Fruit fly (Drosophila melanogaster) whole organism, embryonic: ENCODE measurements around the gene Cypl.

Source experiments
- ATbp ChIP-seq: fragments of 200-800 bp; sonication (Bioruptor generic); optimal IDR thresholded peaks from 2 replicates; lab custom pipeline; 2017; ENCODE audit warnings: missing biosample characterization, mild to moderate bottlenecking, missing genetic modification characterization, missing genetic modification reagents
- Abd-B ChIP-seq: fragments of 200-800 bp; sonication (Bioruptor generic); optimal IDR thresholded peaks from 2 replicates; lab custom pipeline; 2018; ENCODE audit warnings: missing biosample characterization, mild to moderate bottlenecking, missing genetic modification characterization, moderate library complexity
- Adf1 ChIP-seq: fragments of 200-800 bp; sonication (Bioruptor generic); IDR thresholded peaks from 2 replicates; pipeline ENCODE4 v1.3.6; 2022; ENCODE audit warnings: missing biosample characterization, missing genetic modification characterization
- Aef1 ChIP-seq: fragments of 200-800 bp; sonication (Bioruptor generic); IDR thresholded peaks from 3 replicates; pipeline ENCODE4 v1.3.6; 2022; ENCODE audit warnings: missing biosample characterization, missing genetic modification characterization
- Asciz ChIP-seq: fragments of 200-800 bp; sonication (Bioruptor generic); optimal IDR thresholded peaks from 2 replicates; lab custom pipeline; 2017; ENCODE audit warnings: missing biosample characterization, mild to moderate bottlenecking, missing genetic modification characterization, missing genetic modification reagents
- Atf-2 ChIP-seq: fragments of 200-800 bp; sonication (Bioruptor generic); optimal IDR thresholded peaks from 2 replicates; lab custom pipeline; 2016; ENCODE audit warnings: missing biosample characterization, missing genetic modification characterization
- B-H2 ChIP-seq: fragments of 200-800 bp; sonication (Bioruptor generic); optimal IDR thresholded peaks from 2 replicates; lab custom pipeline; 2018; ENCODE audit warnings: missing biosample characterization, mild to moderate bottlenecking, missing genetic modification characterization
- CG10366 ChIP-seq: fragments of 200-800 bp; sonication (Bioruptor generic); IDR thresholded peaks from 2 replicates; pipeline ENCODE4 v1.3.6; 2022; ENCODE audit warnings: missing biosample characterization, missing genetic modification characterization
- CG10565 ChIP-seq: fragments of 200-800 bp; sonication (Bioruptor generic); optimal IDR thresholded peaks from 3 replicates; lab custom pipeline; 2016; ENCODE audit warnings: missing biosample characterization, mild to moderate bottlenecking, missing genetic modification characterization
- CG10979 ChIP-seq: fragments of 200-800 bp; sonication (Bioruptor generic); optimal IDR thresholded peaks from 2 replicates; lab custom pipeline; 2018; ENCODE audit warnings: missing biosample characterization, mild to moderate bottlenecking, missing genetic modification characterization, moderate library complexity
- CG11398 ChIP-seq: fragments of 200-800 bp; sonication (Bioruptor generic); optimal IDR thresholded peaks from 2 replicates; lab custom pipeline; 2016; ENCODE audit warnings: missing biosample characterization, missing genetic modification characterization
- CG11723 ChIP-seq: fragments of 200-800 bp; sonication (Bioruptor generic); optimal IDR thresholded peaks from 2 replicates; lab custom pipeline; 2017; ENCODE audit warnings: missing biosample characterization, mild to moderate bottlenecking, missing genetic modification characterization
- CG12942 ChIP-seq: fragments of 200-800 bp; sonication (Bioruptor generic); optimal IDR thresholded peaks from 3 replicates; lab custom pipeline; 2016; ENCODE audit warnings: missing biosample characterization, missing genetic modification characterization
- CG14860 ChIP-seq: fragments of 200-800 bp; sonication (Bioruptor generic); IDR thresholded peaks from 3 replicates; pipeline ENCODE4 v1.3.6; 2022; ENCODE audit warnings: missing biosample characterization, missing genetic modification characterization; ENCODE audit not compliant: partially characterized antibody
- CG14965 ChIP-seq: fragments of 200-800 bp; sonication (Bioruptor generic); optimal IDR thresholded peaks from 2 replicates; lab custom pipeline; 2016; ENCODE audit warnings: missing biosample characterization, missing genetic modification characterization, borderline replicate concordance
- CG1529 ChIP-seq: fragments of 200-800 bp; sonication (Bioruptor generic); optimal IDR thresholded peaks from 3 replicates; lab custom pipeline; 2018; ENCODE audit warnings: missing biosample characterization, missing genetic modification characterization
- CG16813 ChIP-seq: fragments of 200-800 bp; sonication (Bioruptor generic); IDR thresholded peaks from 3 replicates; pipeline ENCODE4 v1.3.6; 2022; ENCODE audit warnings: missing biosample characterization, missing genetic modification characterization; ENCODE audit not compliant: partially characterized antibody
- CG2120 ChIP-seq: fragments of 200-800 bp; sonication (Bioruptor generic); optimal IDR thresholded peaks from 3 replicates; lab custom pipeline; 2016; ENCODE audit warnings: missing biosample characterization, missing genetic modification characterization
- CG30403 ChIP-seq: fragments of 200-800 bp; sonication (Bioruptor generic); optimal IDR thresholded peaks from 3 replicates; lab custom pipeline; 2016; ENCODE audit warnings: missing biosample characterization, missing genetic modification characterization
- CG30431 ChIP-seq: fragments of 200-800 bp; sonication (Bioruptor generic); optimal IDR thresholded peaks from 2 replicates; lab custom pipeline; 2017; ENCODE audit warnings: missing biosample characterization, missing genetic modification characterization
- CG32532 ChIP-seq: fragments of 200-800 bp; sonication (Bioruptor generic); IDR thresholded peaks from 2 replicates; pipeline ENCODE4 v1.3.6; 2022; ENCODE audit warnings: missing biosample characterization, missing genetic modification characterization
- CG32772 ChIP-seq: fragments of 200-800 bp; sonication (Bioruptor generic); IDR thresholded peaks from 2 replicates; pipeline ENCODE4 v1.3.6; 2022; ENCODE audit warnings: missing biosample characterization, missing genetic modification characterization
- CG4360 ChIP-seq: fragments of 200-800 bp; sonication (Bioruptor generic); IDR thresholded peaks from 2 replicates; pipeline ENCODE4 v1.3.6; 2022; ENCODE audit warnings: missing biosample characterization, missing genetic modification characterization
- CG6272 ChIP-seq: fragments of 200-800 bp; sonication (Bioruptor generic); IDR thresholded peaks from 2 replicates; pipeline ENCODE4 v1.3.6; 2022; ENCODE audit warnings: missing biosample characterization, missing genetic modification characterization
- CG7372 ChIP-seq: fragments of 200-800 bp; sonication (Bioruptor generic); IDR thresholded peaks from 2 replicates; pipeline ENCODE4 v1.3.6; 2022; ENCODE audit warnings: missing biosample characterization, missing genetic modification characterization
- CG7745 ChIP-seq: fragments of 200-800 bp; sonication (Bioruptor generic); optimal IDR thresholded peaks from 2 replicates; lab custom pipeline; 2018; ENCODE audit warnings: missing biosample characterization, mild to moderate bottlenecking, missing genetic modification characterization, moderate library complexity
- CG8281 ChIP-seq: fragments of 200-800 bp; sonication (Bioruptor generic); optimal IDR thresholded peaks from 2 replicates; lab custom pipeline; 2018; ENCODE audit warnings: missing biosample characterization, mild to moderate bottlenecking, missing genetic modification characterization, moderate library complexity
- Dip3 ChIP-seq: fragments of 200-800 bp; sonication (Bioruptor generic); optimal IDR thresholded peaks from 3 replicates; lab custom pipeline; 2016; ENCODE audit warnings: missing biosample characterization, missing genetic modification characterization
- Dll ChIP-seq: fragments of 200-800 bp; sonication (Bioruptor generic); IDR thresholded peaks from 4 replicates; pipeline ENCODE4 v1.3.6; 2022; ENCODE audit warnings: missing biosample characterization, missing genetic modification characterization; ENCODE audit not compliant: partially characterized antibody
- HmgZ ChIP-seq: fragments of 200-800 bp; sonication (Bioruptor generic); optimal IDR thresholded peaks from 2 replicates; lab custom pipeline; 2018; ENCODE audit warnings: missing biosample characterization, mild to moderate bottlenecking, missing genetic modification characterization
- Nf-YC ChIP-seq: fragments of 200-800 bp; optimal IDR thresholded peaks from 3 replicates; lab custom pipeline; 2019; ENCODE audit warnings: missing biosample characterization, mild to moderate bottlenecking, missing genetic modification characterization, moderate library complexity
- Sin3A ChIP-seq: fragments of >200 bp; optimal IDR thresholded peaks from 2 replicates; lab custom pipeline; 2018
- Six4 ChIP-seq: fragments of 200-800 bp; sonication (Bioruptor generic); optimal IDR thresholded peaks from 2 replicates; lab custom pipeline; 2016; ENCODE audit warnings: missing biosample characterization, missing genetic modification characterization
- Sox100B ChIP-seq: fragments of 200-800 bp; sonication (Bioruptor generic); optimal IDR thresholded peaks from 3 replicates; lab custom pipeline; 2018; ENCODE audit warnings: missing biosample characterization, mild to moderate bottlenecking, missing genetic modification characterization
- ab ChIP-seq: fragments of 200-800 bp; sonication (Bioruptor generic); optimal IDR thresholded peaks from 2 replicates; lab custom pipeline; 2016; ENCODE audit warnings: missing biosample characterization, missing genetic modification characterization
- ac ChIP-seq: fragments of 200-800 bp; sonication (Bioruptor generic); optimal IDR thresholded peaks from 3 replicates; lab custom pipeline; 2017; ENCODE audit warnings: missing biosample characterization, mild to moderate bottlenecking, missing genetic modification characterization
- br ChIP-seq: fragments of >200 bp; optimal IDR thresholded peaks from 2 replicates; lab custom pipeline; 2017
- chn ChIP-seq: fragments of 200-800 bp; sonication (Bioruptor generic); optimal IDR thresholded peaks from 2 replicates; lab custom pipeline; 2016; ENCODE audit warnings: missing biosample characterization, missing genetic modification characterization
- crc ChIP-seq: fragments of 200-800 bp; sonication (Bioruptor generic); optimal IDR thresholded peaks from 2 replicates; lab custom pipeline; 2016; ENCODE audit warnings: missing biosample characterization, missing genetic modification characterization
- dan ChIP-seq: fragments of 200-800 bp; sonication (Bioruptor generic); IDR thresholded peaks from 2 replicates; pipeline ENCODE4 v1.3.6; 2022; ENCODE audit warnings: missing biosample characterization, missing genetic modification characterization
- fd3F ChIP-seq: fragments of 200-800 bp; sonication (Bioruptor generic); optimal IDR thresholded peaks from 2 replicates; lab custom pipeline; 2018; ENCODE audit warnings: missing biosample characterization, mild to moderate bottlenecking, missing genetic modification characterization, moderate library complexity
- grau ChIP-seq: fragments of 200-800 bp; optimal IDR thresholded peaks from 3 replicates; lab custom pipeline; 2019; ENCODE audit warnings: missing biosample characterization, mild to moderate bottlenecking, missing genetic modification characterization, moderate library complexity
- gsb-n ChIP-seq: fragments of 200-800 bp; sonication (Bioruptor generic); optimal IDR thresholded peaks from 3 replicates; lab custom pipeline; 2018; ENCODE audit warnings: missing biosample characterization, mild to moderate bottlenecking, missing genetic modification characterization
- kay ChIP-seq: fragments of 200-800 bp; sonication (Bioruptor generic); optimal IDR thresholded peaks from 2 replicates; lab custom pipeline; 2016; ENCODE audit warnings: missing biosample characterization, missing genetic modification characterization
- kni ChIP-seq: fragments of 200-800 bp; sonication (Bioruptor generic); optimal IDR thresholded peaks from 3 replicates; lab custom pipeline; 2017; ENCODE audit warnings: mild to moderate bottlenecking, missing biosample characterization, missing genetic modification reagents, missing genetic modification characterization
- maf-S ChIP-seq: fragments of 200-800 bp; sonication (Bioruptor generic); optimal IDR thresholded peaks from 2 replicates; lab custom pipeline; 2016; ENCODE audit warnings: missing biosample characterization, missing genetic modification characterization
- repo ChIP-seq: fragments of 200-800 bp; sonication (Bioruptor generic); optimal IDR thresholded peaks from 2 replicates; lab custom pipeline; 2016; ENCODE audit warnings: missing biosample characterization, missing genetic modification characterization
- slbo ChIP-seq: fragments of 200-800 bp; sonication (Bioruptor generic); IDR thresholded peaks from 2 replicates; pipeline ENCODE4 v1.3.6; 2022; ENCODE audit warnings: missing biosample characterization, missing genetic modification characterization
- sna ChIP-seq: fragments of 200-800 bp; sonication (Bioruptor generic); IDR thresholded peaks from 2 replicates; pipeline ENCODE4 v1.3.6; 2022; ENCODE audit warnings: missing biosample characterization, missing genetic modification characterization; ENCODE audit not compliant: partially characterized antibody
- tin ChIP-seq: fragments of 200-800 bp; sonication (Bioruptor generic); optimal IDR thresholded peaks from 3 replicates; lab custom pipeline; 2016; ENCODE audit warnings: missing biosample characterization, missing genetic modification characterization
- tio ChIP-seq: fragments of 200-800 bp; sonication (Bioruptor generic); optimal IDR thresholded peaks from 2 replicates; lab custom pipeline; 2017; ENCODE audit warnings: missing biosample characterization, missing genetic modification characterization, inconsistent platforms

Gene Cypl

DNA sequence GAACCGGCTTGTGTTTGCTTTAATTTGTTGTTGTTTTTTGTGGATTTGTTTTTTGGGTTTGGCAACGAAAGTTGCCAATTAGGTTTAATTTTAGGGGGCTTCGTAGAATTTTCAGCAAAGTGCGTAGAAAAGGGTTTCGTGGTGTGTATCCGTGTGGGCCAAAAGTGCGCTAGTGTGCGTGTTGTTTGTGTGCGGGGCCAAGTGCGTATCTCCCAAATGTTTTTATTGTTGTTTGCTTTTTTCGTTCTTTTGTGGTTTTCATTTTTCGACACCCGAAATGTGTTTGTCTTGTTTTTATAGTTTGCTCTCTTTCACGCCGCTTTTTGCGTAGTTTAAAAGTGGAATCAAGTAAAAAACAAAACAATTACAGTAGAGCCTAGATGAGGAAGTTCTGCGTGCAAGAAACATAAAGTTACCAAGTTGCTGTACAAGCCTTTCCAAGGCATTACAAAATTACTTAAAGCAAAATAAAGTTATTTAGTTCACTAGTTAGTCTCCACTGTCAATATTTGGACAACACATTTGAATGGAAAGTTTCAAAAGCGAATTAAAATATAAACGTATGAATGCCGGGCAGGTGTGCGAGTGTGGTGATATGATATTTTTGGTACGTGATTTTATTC, 4.2 kb upstream of the Cypl start (continued):
- TF ChIP-seq Asciz (GFP tag; lab: Kevin White, UChicago) (no peak), br (no peak), CG30403 (peak; percentile 82), maf-S (GFP tag; lab: Kevin White, UChicago) (peak; percentile 80), CG11398 (GFP tag; lab: Kevin White, UChicago) (peak; percentile 53), CG10565 (no peak), gsb-n (no peak), grau (tag; lab: Kevin White, UChicago) (peak; percentile 98), Dip3 (GFP tag; lab: Kevin White, UChicago) (peak; percentile 94), Aef1 (peak; percentile 85), CG2120 (GFP tag; lab: Kevin White, UChicago) (peak; percentile 98), ac (GFP tag; lab: Kevin White, UChicago) (no peak), tin (peak; percentile 47), kni (GFP tag; lab: Kevin White, UChicago) (no peak), CG30431 (GFP tag; lab: Kevin White, UChicago) (peak; percentile 8), Dll (GFP tag; lab: Robert Waterston, UW) (no peak), CG1529 (no peak), CG4360 (no peak), repo (GFP tag; lab: Kevin White, UChicago) (peak; percentile 69), Sox100B (no peak), Nf-YC (peak; percentile 15), CG11723 (GFP tag; lab: Kevin White, UChicago) (peak; percentile 48), CG14860 (GFP tag; lab: Robert Waterston, UW) (no peak), fd3F (peak; percentile 85), kay (GFP tag; lab: Kevin White, UChicago) (peak; percentile 46), CG10366 (GFP tag; lab: Robert Waterston, UW) (peak; percentile 79), CG8281 (tag; lab: Kevin White, UChicago) (peak; percentile 9), CG7372 (GFP tag; lab: Robert Waterston, UW) (peak; percentile 79), CG10979 (tag; lab: Kevin White, UChicago) (no peak), Sin3A (lab: Kevin White, UChicago) (no peak), Atf-2 (GFP tag; lab: Kevin White, UChicago) (peak; percentile 66), Six4 (GFP tag; lab: Kevin White, UChicago) (no peak), CG16813 (GFP tag; lab: Robert Waterston, UW) (no peak), Adf1 (GFP tag; lab: Robert Waterston, UW) (peak; percentile 81), sna (GFP tag; lab: Robert Waterston, UW) (no peak), tio (GFP tag; lab: Kevin White, UChicago) (peak; percentile 81), CG32532 (GFP tag; lab: Robert Waterston, UW) (peak; percentile 97), dan (GFP tag; lab: Robert Waterston, UW) (no peak), crc (GFP tag; lab: Kevin White, UChicago) (peak; percentile 84), CG14965 (GFP tag; lab: Kevin White, UChicago) (no peak), chn (peak; percentile 63), B-H2 (GFP tag; lab: Kevin White, UChicago) (peak; percentile 92), CG7745 (tag; lab: Kevin White, UChicago) (no peak), CG6272 (GFP tag; lab: Robert Waterston, UW) (no peak), HmgZ (tag; lab: Kevin White, UChicago) (peak; percentile 91), CG12942 (GFP tag; lab: Kevin White, UChicago) (peak; percentile 49), slbo (GFP tag; lab: Robert Waterston, UW) (peak; percentile 97), Abd-B (GFP tag; lab: Kevin White, UChicago) (peak; percentile 65), ab (GFP tag; lab: Kevin White, UChicago) (peak; percentile 15), ATbp (GFP tag; lab: Kevin White, UChicago) (peak; percentile 19), CG32772 (peak; percentile 74)
